Fruit fly (Drosophila melanogaster) whole organism, embryonic: ENCODE data around the gene IFT54.
A peak's percentile ranks its signal among the peaks of the same experiment; 100 is the strongest.

Experiments
- ATbp ChIP-seq: fragments of 200-800 bp; sonication (Bioruptor generic); optimal IDR thresholded peaks from 2 replicates; lab custom pipeline; 2017; ENCODE audit warnings: missing biosample characterization, mild to moderate bottlenecking, missing genetic modification characterization, missing genetic modification reagents
- Ada2b ChIP-seq: fragments of 200-800 bp; sonication (Bioruptor generic); IDR thresholded peaks from 2 replicates; pipeline ENCODE4 v1.3.6; 2022; ENCODE audit warnings: missing biosample characterization, missing genetic modification characterization
- BtbVII ChIP-seq: fragments of 200-800 bp; sonication (Bioruptor generic); optimal IDR thresholded peaks from 3 replicates; lab custom pipeline; 2017; ENCODE audit warnings: missing biosample characterization, mild to moderate bottlenecking, missing genetic modification characterization
- C15 ChIP-seq: fragments of 200-800 bp; sonication (Bioruptor generic); IDR thresholded peaks from 3 replicates; pipeline ENCODE4 v1.3.6; 2022; ENCODE audit warnings: missing biosample characterization, missing genetic modification characterization
- CG1024 ChIP-seq: fragments of 200-800 bp; sonication (Bioruptor generic); IDR thresholded peaks from 2 replicates; pipeline ENCODE4 v1.3.6; 2022; ENCODE audit warnings: missing biosample characterization, missing genetic modification characterization
- CG10565 ChIP-seq: fragments of 200-800 bp; sonication (Bioruptor generic); optimal IDR thresholded peaks from 3 replicates; lab custom pipeline; 2016; ENCODE audit warnings: missing biosample characterization, mild to moderate bottlenecking, missing genetic modification characterization
- CG11093 ChIP-seq: fragments of 200-800 bp; sonication (Bioruptor generic); IDR thresholded peaks from 3 replicates; pipeline ENCODE4 v1.3.6; 2022; ENCODE audit warnings: missing biosample characterization, missing genetic modification characterization
- CG12769 ChIP-seq: fragments of 200-800 bp; sonication (Bioruptor generic); optimal IDR thresholded peaks from 2 replicates; lab custom pipeline; 2019; ENCODE audit warnings: missing biosample characterization, mild to moderate bottlenecking, missing genetic modification characterization, moderate library complexity
- CG14965 ChIP-seq: fragments of 200-800 bp; sonication (Bioruptor generic); optimal IDR thresholded peaks from 2 replicates; lab custom pipeline; 2016; ENCODE audit warnings: missing biosample characterization, missing genetic modification characterization, borderline replicate concordance
- CG17385 ChIP-seq: fragments of 200-800 bp; sonication (Bioruptor generic); optimal IDR thresholded peaks from 3 replicates; lab custom pipeline; 2018; ENCODE audit warnings: missing biosample characterization, mild to moderate bottlenecking, missing genetic modification characterization
- CG2129 ChIP-seq: fragments of 200-800 bp; sonication (Bioruptor generic); IDR thresholded peaks from 2 replicates; pipeline ENCODE4 v1.3.6; 2022; ENCODE audit warnings: missing biosample characterization, missing genetic modification characterization; ENCODE audit not compliant: partially characterized antibody
- CG2678 ChIP-seq: fragments of 200-800 bp; sonication (Bioruptor generic); optimal IDR thresholded peaks from 3 replicates; lab custom pipeline; 2019; ENCODE audit warnings: missing biosample characterization, mild to moderate bottlenecking, missing genetic modification characterization, moderate library complexity
- CG32767 ChIP-seq: fragments of 200-800 bp; sonication (Bioruptor generic); IDR thresholded peaks from 2 replicates; pipeline ENCODE4 v1.3.6; 2022; ENCODE audit warnings: missing biosample characterization, missing genetic modification characterization
- CG4730 ChIP-seq: fragments of 200-800 bp; sonication (Bioruptor generic); IDR thresholded peaks from 2 replicates; pipeline ENCODE4 v1.3.6; 2022; ENCODE audit warnings: missing biosample characterization, missing genetic modification characterization
- CG6175 ChIP-seq: fragments of 200-800 bp; sonication (Bioruptor generic); IDR thresholded peaks from 3 replicates; pipeline ENCODE4 v1.3.6; 2022; ENCODE audit warnings: missing biosample characterization, missing genetic modification characterization
- CG6791 ChIP-seq: fragments of 200-800 bp; sonication (Bioruptor generic); IDR thresholded peaks from 3 replicates; pipeline ENCODE4 v1.3.6; 2022; ENCODE audit warnings: missing biosample characterization, missing genetic modification characterization; ENCODE audit not compliant: partially characterized antibody
- CG7786 ChIP-seq: fragments of 200-800 bp; sonication (Bioruptor generic); optimal IDR thresholded peaks from 2 replicates; lab custom pipeline; 2016; ENCODE audit warnings: missing biosample characterization, missing genetic modification characterization
- CG7839 ChIP-seq: fragments of 200-800 bp; sonication (Bioruptor generic); optimal IDR thresholded peaks from 3 replicates; lab custom pipeline; 2018; ENCODE audit warnings: missing biosample characterization, mild to moderate bottlenecking, missing genetic modification characterization, moderate library complexity
- CG8281 ChIP-seq: fragments of 200-800 bp; sonication (Bioruptor generic); optimal IDR thresholded peaks from 2 replicates; lab custom pipeline; 2018; ENCODE audit warnings: missing biosample characterization, mild to moderate bottlenecking, missing genetic modification characterization, moderate library complexity
- Dek ChIP-seq: fragments of 200-800 bp; sonication (Bioruptor generic); optimal IDR thresholded peaks from 3 replicates; lab custom pipeline; 2019; ENCODE audit warnings: missing biosample characterization, mild to moderate bottlenecking, missing genetic modification characterization, moderate library complexity
- Dip3 ChIP-seq: fragments of 200-800 bp; sonication (Bioruptor generic); optimal IDR thresholded peaks from 3 replicates; lab custom pipeline; 2016; ENCODE audit warnings: missing biosample characterization, missing genetic modification characterization
- ERR ChIP-seq: fragments of 200-800 bp; sonication (Bioruptor generic); optimal IDR thresholded peaks from 2 replicates; lab custom pipeline; 2016; ENCODE audit warnings: missing biosample characterization, missing genetic modification characterization
- Eip74EF ChIP-seq, 2 experiments: fragments of 200-800 bp in 1 of 2; fragments of >200 bp in 1 of 2; sonication (Bioruptor generic) in 1 of 2; optimal IDR thresholded peaks; 2 replicates each; lab custom pipeline; 2017 to 2019; ENCODE audit warnings: missing biosample characterization in 2 of 2, missing genetic modification characterization in 2 of 2, mild to moderate bottlenecking in 1 of 2, moderate library complexity in 1 of 2
- H2.0 ChIP-seq: fragments of 200-800 bp; sonication (Bioruptor generic); IDR thresholded peaks from 2 replicates; pipeline ENCODE4 v1.3.6; 2022; ENCODE audit warnings: missing biosample characterization, missing genetic modification characterization
- Max ChIP-seq: fragments of 200-800 bp; sonication (Bioruptor generic); optimal IDR thresholded peaks from 2 replicates; lab custom pipeline; 2016; ENCODE audit warnings: missing biosample characterization, mild to moderate bottlenecking, missing genetic modification characterization
- Nf-YB ChIP-seq: fragments of 200-800 bp; sonication (Bioruptor generic); optimal IDR thresholded peaks from 3 replicates; lab custom pipeline; 2019; ENCODE audit warnings: missing biosample characterization, mild to moderate bottlenecking, missing genetic modification characterization, moderate library complexity
- Opbp ChIP-seq: fragments of 200-800 bp; sonication (Bioruptor generic); IDR thresholded peaks from 3 replicates; pipeline ENCODE4 v1.3.6; 2022; ENCODE audit warnings: missing biosample characterization, missing genetic modification characterization; ENCODE audit not compliant: partially characterized antibody
- Sox102F ChIP-seq: fragments of 200-800 bp; sonication (Bioruptor generic); optimal IDR thresholded peaks from 2 replicates; lab custom pipeline; 2018; ENCODE audit warnings: missing biosample characterization, mild to moderate bottlenecking, missing genetic modification characterization, moderate library complexity
- YL-1 ChIP-seq: fragments of 200-800 bp; sonication (Bioruptor generic); optimal IDR thresholded peaks from 3 replicates; lab custom pipeline; 2017; ENCODE audit warnings: missing biosample characterization, mild to moderate bottlenecking, missing genetic modification characterization
- bab2 ChIP-seq: fragments of 200-800 bp; sonication (Bioruptor generic); optimal IDR thresholded peaks from 2 replicates; lab custom pipeline; 2016; ENCODE audit warnings: missing biosample characterization, missing genetic modification characterization
- bowl ChIP-seq: fragments of 200-800 bp; sonication (Bioruptor generic); IDR thresholded peaks from 2 replicates; pipeline ENCODE4 v1.3.6; 2022; ENCODE audit warnings: missing biosample characterization, missing genetic modification characterization
- dan ChIP-seq: fragments of 200-800 bp; sonication (Bioruptor generic); IDR thresholded peaks from 2 replicates; pipeline ENCODE4 v1.3.6; 2022; ENCODE audit warnings: missing biosample characterization, missing genetic modification characterization
- dimm ChIP-seq: fragments of 200-800 bp; sonication (Bioruptor generic); IDR thresholded peaks from 2 replicates; pipeline ENCODE4 v1.3.6; 2022; ENCODE audit warnings: missing biosample characterization, missing genetic modification characterization
- ewg ChIP-seq: fragments of 200-800 bp; sonication (Bioruptor generic); optimal IDR thresholded peaks from 3 replicates; lab custom pipeline; 2017; ENCODE audit warnings: mild to moderate bottlenecking, missing biosample characterization, missing genetic modification reagents, missing genetic modification characterization
- fd64A ChIP-seq: fragments of 200-800 bp; sonication (Bioruptor generic); optimal IDR thresholded peaks from 3 replicates; lab custom pipeline; 2018; ENCODE audit warnings: missing biosample characterization, mild to moderate bottlenecking, missing genetic modification characterization
- fu2 ChIP-seq: fragments of 200-800 bp; sonication (Bioruptor generic); optimal IDR thresholded peaks from 2 replicates; lab custom pipeline; 2016; ENCODE audit warnings: missing biosample characterization, missing genetic modification characterization
- gsb-n ChIP-seq: fragments of 200-800 bp; sonication (Bioruptor generic); optimal IDR thresholded peaks from 3 replicates; lab custom pipeline; 2018; ENCODE audit warnings: missing biosample characterization, mild to moderate bottlenecking, missing genetic modification characterization
- ham ChIP-seq: fragments of 200-800 bp; sonication (Bioruptor generic); IDR thresholded peaks from 2 replicates; pipeline ENCODE4 v1.3.6; 2022; ENCODE audit warnings: missing biosample characterization, missing genetic modification characterization
- lov ChIP-seq, 2 experiments: fragments of 200-800 bp in 1 of 2; fragments of >200 bp in 1 of 2; sonication (Bioruptor generic) in 1 of 2; IDR thresholded peaks in 1 of 2; optimal IDR thresholded peaks in 1 of 2; 2 replicates in 1 of 2; 3 replicates in 1 of 2; pipeline versions ENCODE4 v1.3.6 to Lab custom; 2017 to 2022; ENCODE audit warnings: missing biosample characterization in 1 of 2, missing genetic modification characterization in 1 of 2
- otp ChIP-seq: fragments of 200-800 bp; sonication (Bioruptor generic); IDR thresholded peaks from 3 replicates; pipeline ENCODE4, ENCODE4 v1.3.6; 2022; ENCODE audit warnings: missing biosample characterization, missing genetic modification characterization
- run ChIP-seq: fragments of 200-800 bp; sonication (Bioruptor generic); optimal IDR thresholded peaks from 3 replicates; lab custom pipeline; 2018; ENCODE audit warnings: missing biosample characterization, mild to moderate bottlenecking, missing genetic modification characterization
- slp2 ChIP-seq: fragments of 200-800 bp; sonication (Bioruptor generic); optimal IDR thresholded peaks from 2 replicates; lab custom pipeline; 2016; ENCODE audit warnings: missing biosample characterization, missing genetic modification characterization
- tin ChIP-seq: fragments of 200-800 bp; sonication (Bioruptor generic); optimal IDR thresholded peaks from 3 replicates; lab custom pipeline; 2016; ENCODE audit warnings: missing biosample characterization, missing genetic modification characterization
- tio ChIP-seq: fragments of 200-800 bp; sonication (Bioruptor generic); optimal IDR thresholded peaks from 2 replicates; lab custom pipeline; 2017; ENCODE audit warnings: missing biosample characterization, missing genetic modification characterization, inconsistent platforms
- tup ChIP-seq: fragments of 200-800 bp; sonication (Bioruptor generic); optimal IDR thresholded peaks from 2 replicates; lab custom pipeline; 2016; ENCODE audit warnings: missing biosample characterization, mild to moderate bottlenecking, missing genetic modification characterization, moderate library complexity
- unc-4 ChIP-seq: fragments of 200-800 bp; sonication (Bioruptor generic); IDR thresholded peaks from 2 replicates; pipeline ENCODE4 v1.3.6; 2022; ENCODE audit warnings: missing biosample characterization, missing genetic modification characterization; ENCODE audit not compliant: partially characterized antibody
- z ChIP-seq: fragments of 200-800 bp; sonication (Bioruptor generic); IDR thresholded peaks from 3 replicates; pipeline ENCODE4 v1.3.6; 2022; ENCODE audit warnings: missing biosample characterization, missing genetic modification characterization

IFT54 gene

dm6 chr3R:14326250-14327112 lies 24.3 kb downstream of the IFT54 start, which contains the start of the genes Afti and ATPsynE (continued):
- TF ChIP-seq Sox102F (GFP tag; lab: Kevin White, UChicago) (no peak), dimm (GFP tag; lab: Robert Waterston, UW) (no peak), BtbVII (GFP tag; lab: Kevin White, UChicago) (no peak), ham (GFP tag; lab: Robert Waterston, UW) (peak; percentile 55; the same call in 1 of the 2 replicates), Ada2b (GFP tag; lab: Robert Waterston, UW) (peak; percentile 18; the same call in 1 of the 2 replicates), CG17385 (GFP tag; lab: Kevin White, UChicago) (peak; percentile 52), Nf-YB (GFP tag; lab: Kevin White, UChicago) (peak; percentile 28), YL-1 (GFP tag; lab: Kevin White, UChicago) (peak; percentile 67), CG7839 (tag; lab: Kevin White, UChicago) (no peak), z (GFP tag; lab: Robert Waterston, UW) (peak; percentile 39; the same call in 1 of the 3 replicates), fd64A (GFP tag; lab: Kevin White, UChicago) (no peak), CG4730 (GFP tag; lab: Robert Waterston, UW) (peak; percentile 64), H2.0 (GFP tag; lab: Robert Waterston, UW) (peak; percentile 58; the same call in 1 of the 2 replicates), bab2 (GFP tag; lab: Kevin White, UChicago) (peak; percentile 70), CG1024 (GFP tag; lab: Robert Waterston, UW) (peak; percentile 47; the same call in 1 of the 2 replicates), tup (GFP tag; lab: Kevin White, UChicago) (no peak), CG6791 (GFP tag; lab: Robert Waterston, UW) (peak; percentile 68), Opbp (GFP tag; lab: Robert Waterston, UW) (peak; percentile 67), gsb-n (tag; lab: Kevin White, UChicago) (no peak), ATbp (peak; percentile 34), Dek (tag; lab: Kevin White, UChicago) (peak; percentile 54), ERR (GFP tag; lab: Kevin White, UChicago) (peak; percentile 23), tin (GFP tag; lab: Kevin White, UChicago) (peak; percentile 77), CG6175 (GFP tag; lab: Robert Waterston, UW) (0 out of 3 replicates have a peak, but pooled peaks have one; percentile 40), run (tag; lab: Kevin White, UChicago) (no peak), tio (no peak), Eip74EF (GFP tag; optimal IDR thresholded peaks at IDR 0.05; lab: Kevin White, UChicago) (no peak), Dip3 (GFP tag; lab: Kevin White, UChicago) (peak; percentile 64), CG7786 (GFP tag; lab: Kevin White, UChicago) (peak; percentile 64), C15 (no peak), slp2 (GFP tag; lab: Kevin White, UChicago) (peak; percentile 65), CG12769 (tag; lab: Kevin White, UChicago) (peak; percentile 44), lov (optimal IDR thresholded peaks at IDR 0.05; lab: Kevin White, UChicago) (no peak), lov (GFP tag; IDR thresholded peaks at IDR 0.05; lab: Robert Waterston, UW) (no peak), unc-4 (peak; percentile 58), fu2 (GFP tag; lab: Kevin White, UChicago) (peak; percentile 59), bowl (GFP tag; lab: Robert Waterston, UW) (no peak), CG11093 (peak; percentile 50; the same call in 1 of the 3 replicates), CG10565 (GFP tag; lab: Kevin White, UChicago) (peak; percentile 43), dan (GFP tag; lab: Robert Waterston, UW) (no peak), otp (GFP tag; lab: Robert Waterston, UW) (0 out of 3 replicates have a peak, but pooled peaks have one; percentile 5), ewg (GFP tag; lab: Kevin White, UChicago) (peak; percentile 53), CG32767 (GFP tag; lab: Robert Waterston, UW) (0 out of 2 replicates have a peak, but pooled peaks have one; percentile 26), CG2129 (peak; percentile 35; the same call in 1 of the 2 replicates), CG14965 (no peak), CG8281 (tag; lab: Kevin White, UChicago) (no peak), CG2678 (tag; lab: Kevin White, UChicago) (no peak), Max (peak; percentile 29)
